Worm (Caenorhabditis elegans) whole organism, L1 larva: ENCODE results near the gene nhr-130.

Source experiments
- blmp-1 ChIP-seq: fragments of 150-350 bp; optimal IDR thresholded peaks from 2 replicates; lab custom pipeline; 2014; ENCODE audit warnings: missing biosample characterization, missing genetic modification characterization
- ceh-63 ChIP-seq: fragments of 200-800 bp; sonication (Bioruptor generic); optimal IDR thresholded peaks from 2 replicates; lab custom pipeline; 2018; ENCODE audit warnings: mild to moderate bottlenecking, missing genetic modification characterization, missing compliant biosample characterization
- efl-1 ChIP-seq, 4 experiments: fragments of 150-350 bp; optimal IDR thresholded peaks in 3 of 4; peaks in 1 of 4; 1 replicate in 1 of 4; 2 replicates in 3 of 4; lab custom pipeline; 2014; ENCODE audit warnings: missing biosample characterization in 2 of 4, missing genetic modification characterization in 2 of 4, missing genetic modification reagents in 2 of 4
- lir-3 ChIP-seq: sonication (generic microtip); optimal IDR thresholded peaks from 2 replicates; lab custom pipeline; 2016; ENCODE audit warnings: mild to moderate bottlenecking, missing genetic modification characterization, moderate library complexity, missing compliant biosample characterization; ENCODE audit not compliant: poor library complexity
- nhr-84 ChIP-seq: sonication (generic microtip); optimal IDR thresholded peaks from 2 replicates; lab custom pipeline; 2017; ENCODE audit warnings: missing biosample characterization, missing genetic modification characterization
- snpc-4 ChIP-seq: fragments of 150-350 bp; optimal IDR thresholded peaks from 2 replicates; lab custom pipeline; 2014; ENCODE audit warnings: missing biosample characterization, missing genetic modification characterization
- unc-86 ChIP-seq: sonication (generic microtip); optimal IDR thresholded peaks from 2 replicates; lab custom pipeline; 2016; ENCODE audit warnings: missing genetic modification characterization, missing compliant biosample characterization
- zip-4 ChIP-seq: fragments of 200-800 bp; sonication (Bioruptor generic); optimal IDR thresholded peaks from 2 replicates; lab custom pipeline; 2018; ENCODE audit warnings: mild to moderate bottlenecking, missing genetic modification characterization, moderate library complexity, missing compliant biosample characterization

DNA sequence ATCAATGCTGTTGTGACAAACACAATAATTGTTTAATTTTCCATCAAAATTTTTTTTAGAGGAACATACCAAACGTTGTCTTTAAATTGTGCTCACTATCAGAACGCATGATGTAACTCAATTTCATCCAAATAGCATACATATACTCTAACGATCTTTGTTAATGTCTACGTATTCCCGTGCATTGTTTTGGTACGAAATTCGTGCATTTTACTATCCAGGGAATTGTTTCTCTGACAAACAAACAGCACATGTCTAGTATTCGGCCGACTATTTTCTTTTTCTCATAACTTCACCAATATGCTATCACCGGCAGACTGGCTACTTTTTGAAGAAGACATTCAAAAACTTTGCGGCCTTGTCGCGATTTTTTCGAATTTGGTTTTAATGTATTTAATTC is 8.3 kb upstream of the nhr-130 start, which contains the start of gene str-196:
- no peak for TF ChIP-seq zip-4 (GFP tag; lab: Kevin White, UChicago)
- TF ChIP-seq efl-1 (optimal IDR thresholded peaks at IDR 0.05; lab: Kevin White, UChicago): no peak
- TF ChIP-seq efl-1 (GFP tag; optimal IDR thresholded peaks at IDR 0.05 in 1 of 2; lab: Kevin White, UChicago): no peak
- no peak for TF ChIP-seq blmp-1 (tag; lab: Kevin White, UChicago)
- no peak for TF ChIP-seq unc-86 (tag; lab: Kevin White, UChicago)
- TF ChIP-seq ceh-63 (GFP tag; lab: Kevin White, UChicago): no peak
- no peak for TF ChIP-seq nhr-84 (tag; lab: Kevin White, UChicago)
- TF ChIP-seq lir-3 (tag; lab: Kevin White, UChicago): no peak
- no peak for TF ChIP-seq snpc-4 (tag; lab: Kevin White, UChicago)
